Worm (Caenorhabditis elegans) whole organism, L3 larva: ENCODE results near the gene cox-6A.

ENCODE experiments used
- aly-2 ChIP-seq: fragments of 150-350 bp; optimal IDR thresholded peaks from 2 replicates; lab custom pipeline; 2014; ENCODE audit warnings: missing biosample characterization, missing genetic modification characterization
- ama-1 ChIP-seq: fragments of 150-350 bp; optimal IDR thresholded peaks from 2 replicates; lab custom pipeline; 2018
- ceh-82 ChIP-seq: fragments of 150-350 bp; optimal IDR thresholded peaks from 2 replicates; lab custom pipeline; 2014; ENCODE audit warnings: missing biosample characterization, missing genetic modification characterization
- fkh-10 ChIP-seq: sonication (generic microtip); optimal IDR thresholded peaks from 2 replicates; lab custom pipeline; 2017; ENCODE audit warnings: missing biosample characterization, missing genetic modification reagents, missing genetic modification characterization
- lin-39 ChIP-seq: fragments of 150-350 bp; optimal IDR thresholded peaks from 2 replicates; lab custom pipeline; 2018; ENCODE audit warnings: missing biosample characterization, missing genetic modification reagents, missing genetic modification characterization
- nhr-237 ChIP-seq: fragments of 150-350 bp; optimal IDR thresholded peaks from 2 replicates; lab custom pipeline; 2014; ENCODE audit warnings: missing biosample characterization, missing genetic modification characterization
- nhr-76 ChIP-seq: fragments of 150-350 bp; sonication (generic microtip); optimal IDR thresholded peaks from 5 replicates; lab custom pipeline; 2014; ENCODE audit warnings: missing biosample characterization, missing genetic modification characterization
- unc-62 ChIP-seq: fragments of 150-350 bp; sonication (generic microtip); optimal IDR thresholded peaks from 4 replicates; lab custom pipeline; 2014; ENCODE audit warnings: missing biosample characterization, missing genetic modification reagents, missing genetic modification characterization
- ztf-4 ChIP-seq: fragments of 150-350 bp; optimal IDR thresholded peaks from 2 replicates; lab custom pipeline; 2014; ENCODE audit warnings: missing biosample characterization, missing genetic modification characterization

DNA sequence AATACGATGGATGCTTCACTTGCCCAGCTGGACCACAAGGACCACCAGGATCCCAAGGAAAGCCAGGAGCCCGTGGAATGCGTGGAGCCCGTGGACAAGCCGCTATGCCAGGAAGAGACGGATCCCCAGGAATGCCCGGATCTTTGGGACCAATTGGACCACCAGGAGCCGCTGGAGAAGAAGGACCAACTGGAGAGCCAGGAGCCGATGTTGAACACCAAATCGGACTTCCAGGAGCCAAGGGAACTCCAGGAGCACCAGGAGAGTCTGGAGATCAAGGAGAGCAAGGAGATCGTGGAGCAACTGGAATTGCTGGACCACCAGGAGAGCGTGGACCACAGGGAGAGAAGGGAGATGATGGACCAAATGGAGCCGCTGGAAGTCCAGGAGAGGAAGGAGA lies 26.4 kb downstream of the cox-6A start:
- no peak for TF ChIP-seq lin-39 (tag; lab: Kevin White, UChicago)
- no peak for TF ChIP-seq nhr-76 (tag; lab: Kevin White, UChicago)
- TF ChIP-seq nhr-237 (tag; lab: Kevin White, UChicago) = no peak
- TF ChIP-seq fkh-10 (GFP tag; lab: Kevin White, UChicago) = no peak
- TF ChIP-seq ztf-4 (tag; lab: Kevin White, UChicago) = no peak
- no peak for TF ChIP-seq ceh-82 (tag; lab: Kevin White, UChicago)
- TF ChIP-seq ama-1 (lab: Kevin White, UChicago) = no peak
- TF ChIP-seq aly-2 (tag; lab: Kevin White, UChicago) = no peak
- no peak for TF ChIP-seq unc-62
